Worm (Caenorhabditis elegans): ENCODE results near the gene ints-11.

DNA sequence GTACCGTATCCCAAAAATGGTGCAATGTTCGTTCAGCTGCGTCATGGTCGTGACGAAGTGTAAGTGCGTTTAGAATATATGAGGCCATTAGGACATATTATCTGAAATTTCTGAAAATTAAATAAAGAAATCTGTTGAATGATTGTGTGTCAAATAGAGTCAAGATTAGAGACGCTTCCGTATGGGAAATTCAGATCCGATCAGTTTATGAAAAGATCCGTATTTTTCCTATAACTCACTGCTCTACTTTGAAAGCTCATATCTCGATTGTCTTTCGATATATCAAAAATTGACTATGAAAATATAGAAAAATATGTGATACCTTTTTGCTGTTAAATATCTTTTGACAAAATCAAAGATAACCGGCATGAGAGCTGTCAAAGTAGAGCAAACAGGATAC lies 37.0 kb upstream of the ints-11 start, which contains the start of gene T05C12.4:
- TF ChIP-seq ref-1 (GFP tag; conservative IDR thresholded peaks at IDR 0.05) (no peak), flt-1 (GFP tag; IDR thresholded peaks at IDR 0.05) (no peak)
